Fruit fly (Drosophila melanogaster) whole organism, pupa: Measurements from ENCODE around the gene CG3061.

Source experiments
- CG10348 ChIP-seq: fragments of 200-800 bp; sonication (Bioruptor generic); IDR thresholded peaks from 2 replicates; pipeline ENCODE4 v1.3.6; 2022; ENCODE audit warnings: missing biosample characterization, missing genetic modification characterization
- CG12605 ChIP-seq: fragments of 200-800 bp; sonication (Bioruptor generic); IDR thresholded peaks from 2 replicates; pipeline ENCODE4 v1.3.6; 2022; ENCODE audit warnings: missing biosample characterization, missing genetic modification characterization
- CG13204 ChIP-seq: fragments of 200-800 bp; sonication (Bioruptor generic); optimal IDR thresholded peaks from 2 replicates; lab custom pipeline; 2018; ENCODE audit warnings: missing biosample characterization, mild to moderate bottlenecking, missing genetic modification characterization, moderate library complexity
- CG14655 ChIP-seq: fragments of 200-800 bp; sonication (Bioruptor generic); optimal IDR thresholded peaks from 3 replicates; lab custom pipeline; 2017; ENCODE audit warnings: mild to moderate bottlenecking, missing biosample characterization, missing genetic modification reagents, missing genetic modification characterization
- CG15710 ChIP-seq: fragments of 200-800 bp; sonication (Bioruptor generic); optimal IDR thresholded peaks from 2 replicates; lab custom pipeline; 2018; ENCODE audit warnings: missing biosample characterization, mild to moderate bottlenecking, missing genetic modification characterization, moderate library complexity
- CG17806 ChIP-seq: fragments of 200-800 bp; sonication (Bioruptor generic); optimal IDR thresholded peaks from 2 replicates; lab custom pipeline; 2018; ENCODE audit warnings: missing biosample characterization, mild to moderate bottlenecking, missing genetic modification characterization, moderate library complexity
- CG32121 ChIP-seq: fragments of 200-800 bp; sonication (Bioruptor generic); IDR thresholded peaks from 2 replicates; pipeline ENCODE4 v1.3.6; 2022; ENCODE audit warnings: missing biosample characterization, missing genetic modification characterization
- CG34367 ChIP-seq: fragments of 200-800 bp; sonication (Bioruptor generic); optimal IDR thresholded peaks from 2 replicates; lab custom pipeline; 2018; ENCODE audit warnings: missing biosample characterization, mild to moderate bottlenecking, missing genetic modification characterization
- CG4496 ChIP-seq: fragments of 200-800 bp; sonication (Bioruptor generic); IDR thresholded peaks from 3 replicates; pipeline ENCODE4 v1.3.6; 2022; ENCODE audit warnings: missing biosample characterization, missing genetic modification characterization
- CG8159 ChIP-seq: fragments of 200-800 bp; sonication (Bioruptor generic); optimal IDR thresholded peaks from 3 replicates; lab custom pipeline; 2018; ENCODE audit warnings: missing biosample characterization, mild to moderate bottlenecking, missing genetic modification characterization, moderate library complexity
- CG8301 ChIP-seq: fragments of 200-800 bp; sonication (Bioruptor generic); optimal IDR thresholded peaks from 2 replicates; lab custom pipeline; 2018; ENCODE audit warnings: missing biosample characterization, mild to moderate bottlenecking, missing genetic modification characterization
- CG9948 ChIP-seq: fragments of 200-800 bp; sonication (Bioruptor generic); optimal IDR thresholded peaks from 2 replicates; lab custom pipeline; 2018; ENCODE audit warnings: missing biosample characterization, mild to moderate bottlenecking, missing genetic modification characterization, moderate library complexity
- D1 ChIP-seq: fragments of 200-800 bp; sonication (Bioruptor generic); optimal IDR thresholded peaks from 2 replicates; lab custom pipeline; 2018; ENCODE audit warnings: missing biosample characterization, mild to moderate bottlenecking, missing genetic modification characterization, moderate library complexity
- EcR ChIP-seq: fragments of 200-800 bp; sonication (Bioruptor generic); optimal IDR thresholded peaks from 3 replicates; lab custom pipeline; 2019; ENCODE audit warnings: missing biosample characterization, missing genetic modification characterization, mild to moderate bottlenecking, moderate library complexity, missing genetic modification reagents
- Ets98B ChIP-seq: fragments of 200-800 bp; sonication (Bioruptor generic); IDR thresholded peaks from 2 replicates; pipeline ENCODE4 v1.3.6; 2022; ENCODE audit warnings: missing biosample characterization, missing genetic modification characterization
- Pif1A ChIP-seq: fragments of 200-800 bp; sonication (Bioruptor generic); optimal IDR thresholded peaks from 3 replicates; lab custom pipeline; 2016; ENCODE audit warnings: missing biosample characterization, missing genetic modification characterization
- Pif1B ChIP-seq: fragments of 200-800 bp; sonication (Bioruptor generic); optimal IDR thresholded peaks from 3 replicates; lab custom pipeline; 2016; ENCODE audit warnings: missing biosample characterization, missing genetic modification characterization
- Snoo ChIP-seq: fragments of 200-800 bp; sonication (Bioruptor generic); optimal IDR thresholded peaks from 3 replicates; lab custom pipeline; 2017; ENCODE audit warnings: missing biosample characterization, mild to moderate bottlenecking, missing genetic modification characterization, inconsistent platforms
- fd96Ca ChIP-seq: fragments of 200-800 bp; sonication (Bioruptor generic); IDR thresholded peaks from 3 replicates; pipeline ENCODE4 v1.3.6; 2022; ENCODE audit warnings: missing biosample characterization, missing genetic modification characterization
- gl ChIP-seq: fragments of 200-800 bp; sonication (Bioruptor generic); optimal IDR thresholded peaks from 2 replicates; lab custom pipeline; 2018; ENCODE audit warnings: missing biosample characterization, mild to moderate bottlenecking, missing genetic modification characterization
- rn ChIP-seq: fragments of 200-800 bp; sonication (Bioruptor generic); IDR thresholded peaks from 2 replicates; pipeline ENCODE4 v1.3.6; 2022; ENCODE audit warnings: missing biosample characterization, missing genetic modification characterization

CG3061 gene

DNA sequence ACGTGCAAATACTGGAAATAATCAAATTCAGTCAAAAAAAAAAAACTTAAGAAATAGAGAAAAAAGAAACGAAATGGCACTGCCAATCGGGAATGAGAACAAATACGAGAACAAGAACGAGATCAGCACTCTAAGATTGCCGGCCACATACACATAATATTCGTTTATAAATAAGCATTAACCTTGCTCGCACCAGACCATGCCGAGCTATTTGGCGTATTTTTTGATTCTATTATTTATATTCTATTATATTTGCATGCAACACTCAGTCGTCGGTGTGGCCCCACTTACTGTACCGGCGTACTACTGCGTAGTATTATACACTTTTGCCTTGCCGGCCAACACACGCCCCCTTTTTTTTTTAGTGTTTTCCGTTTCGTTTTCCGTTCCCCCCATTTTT is 38.5 kb downstream of the CG3061 start:
- TF ChIP-seq CG17806 (tag; lab: Kevin White, UChicago) (no peak), Ets98B (no peak), CG9948 (tag; lab: Kevin White, UChicago) (no peak), CG32121 (peak; percentile 19; the same call in 1 of the 2 replicates), CG10348 (GFP tag; lab: Robert Waterston, UW) (no peak), fd96Ca (GFP tag; lab: Robert Waterston, UW) (no peak), CG12605 (GFP tag; lab: Robert Waterston, UW) (no peak), CG34367 (no peak), CG4496 (GFP tag; lab: Robert Waterston, UW) (0 out of 3 replicates have a peak, but pooled peaks have one; percentile 40), CG15710 (tag; lab: Kevin White, UChicago) (no peak), EcR (GFP tag; lab: Kevin White, UChicago) (no peak), D1 (tag; lab: Kevin White, UChicago) (no peak), Pif1A (no peak), CG8301 (tag; lab: Kevin White, UChicago) (no peak), CG8159 (tag; lab: Kevin White, UChicago) (no peak)

dm6 chr3R:14077026-14077425 is 44.9 kb downstream of the CG3061 start:
- peak; percentile 85 for TF ChIP-seq CG4496 (GFP tag; lab: Robert Waterston, UW)
- TF ChIP-seq rn (GFP tag; lab: Robert Waterston, UW): no peak
- no peak for TF ChIP-seq EcR (GFP tag; lab: Kevin White, UChicago)
- peak; percentile 68 for TF ChIP-seq CG8301 (tag; lab: Kevin White, UChicago)
- TF ChIP-seq Pif1B: peak; percentile 41
- peak; percentile 54; the same call in 1 of the 2 replicates for TF ChIP-seq CG32121
- no peak for TF ChIP-seq CG10348 (GFP tag; lab: Robert Waterston, UW)
- peak; percentile 21 for TF ChIP-seq Snoo (tag; lab: Kevin White, UChicago)
- no peak for TF ChIP-seq gl (tag; lab: Kevin White, UChicago)
- peak; percentile 72 for TF ChIP-seq CG17806 (tag; lab: Kevin White, UChicago)
- TF ChIP-seq Pif1A: peak; percentile 43
- TF ChIP-seq CG14655: peak; percentile 55
- no peak for TF ChIP-seq CG13204 (GFP tag; lab: Kevin White, UChicago)
- TF ChIP-seq fd96Ca (GFP tag; lab: Robert Waterston, UW): no peak
- TF ChIP-seq CG34367: peak; percentile 13
- TF ChIP-seq D1 (tag; lab: Kevin White, UChicago): peak; percentile 36
- peak; percentile 39 for TF ChIP-seq CG9948 (tag; lab: Kevin White, UChicago)
- TF ChIP-seq CG8159 (tag; lab: Kevin White, UChicago): peak; percentile 71
- TF ChIP-seq Ets98B: no peak
- 0 out of 2 replicates have a peak, but pooled peaks have one; percentile 26 for TF ChIP-seq CG12605 (GFP tag; lab: Robert Waterston, UW)
- peak; percentile 58 for TF ChIP-seq CG15710 (tag; lab: Kevin White, UChicago)
- TF ChIP-seq, all 21 proteins: peak for 14

DNA sequence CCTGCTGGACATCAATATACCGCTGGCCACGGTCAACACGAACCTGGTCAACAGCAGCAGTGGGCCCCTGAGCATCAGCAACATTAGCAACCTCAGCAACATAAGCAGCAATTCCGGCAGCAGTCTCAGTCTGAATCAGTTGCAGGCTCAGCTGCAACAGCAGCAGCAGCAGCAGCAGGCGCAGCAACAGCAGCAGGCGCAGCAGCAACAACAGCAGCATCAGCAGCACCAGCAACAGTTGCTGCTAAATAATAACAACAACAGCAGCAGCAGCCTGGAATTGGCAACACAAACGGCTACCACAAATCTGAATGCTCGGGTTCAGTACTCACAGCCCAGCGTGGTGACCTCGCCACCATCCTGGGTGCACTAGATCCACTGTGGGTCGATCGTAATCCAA is 49.4 kb downstream of the CG3061 start:
- TF ChIP-seq D1 (tag; lab: Kevin White, UChicago) (no peak), Snoo (tag; lab: Kevin White, UChicago) (no peak), CG15710 (tag; lab: Kevin White, UChicago) (no peak), CG9948 (tag; lab: Kevin White, UChicago) (no peak), EcR (GFP tag; lab: Kevin White, UChicago) (no peak), CG13204 (GFP tag; lab: Kevin White, UChicago) (no peak), gl (tag; lab: Kevin White, UChicago) (no peak), CG12605 (GFP tag; lab: Robert Waterston, UW) (no peak), rn (GFP tag; lab: Robert Waterston, UW) (no peak), CG17806 (tag; lab: Kevin White, UChicago) (no peak), Pif1B (no peak), Pif1A (no peak), CG4496 (GFP tag; lab: Robert Waterston, UW) (no peak), CG34367 (no peak), fd96Ca (GFP tag; lab: Robert Waterston, UW) (no peak)
